Worm (Caenorhabditis elegans): Measurements from ENCODE around the gene T23F6.5.

ce11 chrIV:12698880-12699279 is 42.5 kb downstream of the T23F6.5 start:
- TF ChIP-seq fkh-10 (GFP tag; optimal IDR thresholded peaks at IDR 0.05) (no peak), zfp-3 (GFP tag; conservative IDR thresholded peaks at IDR 0.05) (no peak), nhr-25 (tag; optimal IDR thresholded peaks at IDR 0.05; ENCODE audit: borderline replicate concordance, insufficient read depth) (no peak), nhr-77 (tag; optimal IDR thresholded peaks at IDR 0.05) (peak; percentile 55), hlh-11 (tag; optimal IDR thresholded peaks at IDR 0.05) (peak; percentile 62), jun-1 (tag; optimal IDR thresholded peaks at IDR 0.05) (no peak), nhr-102 (tag; optimal IDR thresholded peaks at IDR 0.05) (peak; percentile 11), nhr-6 (tag; optimal IDR thresholded peaks at IDR 0.05) (no peak), nhr-76 (tag; optimal IDR thresholded peaks at IDR 0.05) (no peak), nhr-111 (GFP tag; optimal IDR thresholded peaks at IDR 0.05) (no peak)
